Fruit fly (Drosophila melanogaster) whole organism, embryonic: Measurements from ENCODE around the gene CG17944.

Experiments used
- B-H1 ChIP-seq: fragments of 200-800 bp; sonication (Bioruptor generic); IDR thresholded peaks from 3 replicates; pipeline ENCODE4 v1.3.6; 2022; ENCODE audit warnings: missing biosample characterization, missing genetic modification characterization
- Bdp1 ChIP-seq: fragments of 200-800 bp; sonication (Bioruptor generic); optimal IDR thresholded peaks from 3 replicates; lab custom pipeline; 2016; ENCODE audit warnings: missing biosample characterization, missing genetic modification characterization
- CG11398 ChIP-seq: fragments of 200-800 bp; sonication (Bioruptor generic); optimal IDR thresholded peaks from 2 replicates; lab custom pipeline; 2016; ENCODE audit warnings: missing biosample characterization, missing genetic modification characterization
- CG14441 ChIP-seq: fragments of 200-800 bp; sonication (Bioruptor generic); IDR thresholded peaks from 2 replicates; pipeline ENCODE4 v1.3.6; 2022; ENCODE audit warnings: missing biosample characterization, missing genetic modification characterization
- CG1529 ChIP-seq: fragments of 200-800 bp; sonication (Bioruptor generic); optimal IDR thresholded peaks from 3 replicates; lab custom pipeline; 2018; ENCODE audit warnings: missing biosample characterization, missing genetic modification characterization
- CG15601 ChIP-seq: fragments of 200-800 bp; sonication (Bioruptor generic); optimal IDR thresholded peaks from 3 replicates; lab custom pipeline; 2019; ENCODE audit warnings: missing biosample characterization, mild to moderate bottlenecking, missing genetic modification characterization, moderate library complexity
- CG1603 ChIP-seq: fragments of 200-800 bp; sonication (Bioruptor generic); optimal IDR thresholded peaks from 2 replicates; lab custom pipeline; 2019; ENCODE audit warnings: missing biosample characterization, mild to moderate bottlenecking, missing genetic modification characterization, moderate library complexity
- CG17802 ChIP-seq: fragments of 200-800 bp; sonication (Bioruptor generic); optimal IDR thresholded peaks from 2 replicates; lab custom pipeline; 2018; ENCODE audit warnings: missing biosample characterization, mild to moderate bottlenecking, missing genetic modification characterization, moderate library complexity
- CG18476 ChIP-seq: fragments of 200-800 bp; sonication (Bioruptor generic); optimal IDR thresholded peaks from 2 replicates; lab custom pipeline; 2016; ENCODE audit warnings: missing biosample characterization, mild to moderate bottlenecking, missing genetic modification characterization
- CG34376 ChIP-seq: fragments of 200-800 bp; sonication (Bioruptor generic); optimal IDR thresholded peaks from 2 replicates; lab custom pipeline; 2018; ENCODE audit warnings: missing biosample characterization, mild to moderate bottlenecking, missing genetic modification characterization
- CG3726 ChIP-seq: fragments of 200-800 bp; sonication (Bioruptor generic); IDR thresholded peaks from 3 replicates; pipeline ENCODE4, ENCODE4 v1.3.6; 2022; ENCODE audit warnings: missing biosample characterization, missing genetic modification characterization
- CG42726 ChIP-seq: fragments of 200-800 bp; sonication (Bioruptor generic); IDR thresholded peaks from 2 replicates; pipeline ENCODE4 v1.3.6; 2022; ENCODE audit warnings: missing biosample characterization, missing genetic modification characterization; ENCODE audit not compliant: partially characterized antibody
- CG5953 ChIP-seq: fragments of 200-800 bp; sonication (Bioruptor generic); IDR thresholded peaks from 2 replicates; pipeline ENCODE4 v1.3.6; 2022; ENCODE audit warnings: missing biosample characterization, missing genetic modification characterization
- CG7372 ChIP-seq: fragments of 200-800 bp; sonication (Bioruptor generic); IDR thresholded peaks from 2 replicates; pipeline ENCODE4 v1.3.6; 2022; ENCODE audit warnings: missing biosample characterization, missing genetic modification characterization
- CG7786 ChIP-seq: fragments of 200-800 bp; sonication (Bioruptor generic); optimal IDR thresholded peaks from 2 replicates; lab custom pipeline; 2016; ENCODE audit warnings: missing biosample characterization, missing genetic modification characterization
- CG8089 ChIP-seq: fragments of 200-800 bp; sonication (Bioruptor generic); optimal IDR thresholded peaks from 3 replicates; lab custom pipeline; 2016; ENCODE audit warnings: missing biosample characterization, missing genetic modification characterization
- Chrac-16 ChIP-seq: fragments of 200-800 bp; sonication (Bioruptor generic); optimal IDR thresholded peaks from 3 replicates; lab custom pipeline; 2016; ENCODE audit warnings: missing biosample characterization, missing genetic modification characterization
- CoRest ChIP-seq: fragments of 200-800 bp; sonication (Bioruptor generic); optimal IDR thresholded peaks from 3 replicates; lab custom pipeline; 2018; ENCODE audit warnings: missing biosample characterization, mild to moderate bottlenecking, missing genetic modification characterization, moderate library complexity
- Doc3 ChIP-seq: fragments of 200-800 bp; sonication (Bioruptor generic); IDR thresholded peaks from 3 replicates; pipeline ENCODE4 v1.3.6; 2022; ENCODE audit warnings: missing biosample characterization, missing genetic modification characterization; ENCODE audit not compliant: partially characterized antibody
- H15 ChIP-seq: fragments of 200-800 bp; sonication (Bioruptor generic); IDR thresholded peaks from 3 replicates; pipeline ENCODE4 v1.3.6; 2022; ENCODE audit warnings: missing biosample characterization, missing genetic modification characterization
- HHEX ChIP-seq: fragments of 200-800 bp; sonication (Bioruptor generic); optimal IDR thresholded peaks from 3 replicates; lab custom pipeline; 2017; ENCODE audit warnings: missing biosample characterization, mild to moderate bottlenecking, missing genetic modification characterization, missing genetic modification reagents
- Lhr ChIP-seq: fragments of 200-800 bp; sonication (Bioruptor generic); optimal IDR thresholded peaks from 3 replicates; lab custom pipeline; 2017; ENCODE audit warnings: mild to moderate bottlenecking, missing biosample characterization, missing genetic modification reagents, missing genetic modification characterization
- Lim3 ChIP-seq: fragments of 200-800 bp; sonication (Bioruptor generic); IDR thresholded peaks from 2 replicates; pipeline ENCODE4 v1.3.6; 2022; ENCODE audit warnings: missing biosample characterization, missing genetic modification characterization
- MESR4 ChIP-seq: fragments of 200-800 bp; sonication (Bioruptor generic); optimal IDR thresholded peaks from 2 replicates; lab custom pipeline; 2018; ENCODE audit warnings: missing biosample characterization, mild to moderate bottlenecking, missing genetic modification characterization, moderate library complexity
- Med ChIP-seq: fragments of 200-800 bp; sonication (Bioruptor generic); peaks from one replicate; lab custom pipeline; 2016; ENCODE audit warnings: missing biosample characterization, missing genetic modification characterization, mild to moderate bottlenecking, inconsistent platforms, moderate library complexity
- Ravus ChIP-seq: fragments of 200-800 bp; sonication (Bioruptor generic); IDR thresholded peaks from 2 replicates; pipeline ENCODE4 v1.3.6; 2022; ENCODE audit warnings: missing biosample characterization, missing genetic modification characterization
- Rfx ChIP-seq: fragments of 200-800 bp; sonication (Bioruptor generic); IDR thresholded peaks from 2 replicates; pipeline ENCODE4 v1.3.6; 2022; ENCODE audit warnings: missing biosample characterization, missing genetic modification characterization
- Sox100B ChIP-seq: fragments of 200-800 bp; sonication (Bioruptor generic); optimal IDR thresholded peaks from 3 replicates; lab custom pipeline; 2018; ENCODE audit warnings: missing biosample characterization, mild to moderate bottlenecking, missing genetic modification characterization
- Stat92E ChIP-seq, 3 experiments: fragments of >200 bp in 2 of 3; fragments of 200-800 bp in 1 of 3; sonication (Bioruptor generic) in 1 of 3; optimal IDR thresholded peaks; 2 replicates each; lab custom pipeline; 2017 to 2019; ENCODE audit warnings: missing biosample characterization in 3 of 3, missing genetic modification characterization in 3 of 3, mild to moderate bottlenecking in 1 of 3, moderate library complexity in 1 of 3
- Tbp ChIP-seq: fragments of >200 bp; optimal IDR thresholded peaks from 2 replicates; lab custom pipeline; 2018; ENCODE audit warnings: missing biosample characterization, missing genetic modification characterization
- ato ChIP-seq: fragments of 200-800 bp; sonication (Bioruptor generic); IDR thresholded peaks from 2 replicates; pipeline ENCODE4 v1.3.6; 2022; ENCODE audit warnings: missing biosample characterization, missing genetic modification characterization; ENCODE audit not compliant: partially characterized antibody
- bab2 ChIP-seq: fragments of 200-800 bp; sonication (Bioruptor generic); optimal IDR thresholded peaks from 2 replicates; lab custom pipeline; 2016; ENCODE audit warnings: missing biosample characterization, missing genetic modification characterization
- bowl ChIP-seq: fragments of 200-800 bp; sonication (Bioruptor generic); IDR thresholded peaks from 2 replicates; pipeline ENCODE4 v1.3.6; 2022; ENCODE audit warnings: missing biosample characterization, missing genetic modification characterization
- caup ChIP-seq: fragments of 200-800 bp; sonication (Bioruptor generic); optimal IDR thresholded peaks from 3 replicates; lab custom pipeline; 2017; ENCODE audit warnings: missing biosample characterization, mild to moderate bottlenecking, missing genetic modification characterization, moderate library complexity; ENCODE audit not compliant: severe bottlenecking
- cwo ChIP-seq: fragments of 200-800 bp; sonication (Bioruptor generic); optimal IDR thresholded peaks from 3 replicates; lab custom pipeline; 2017; ENCODE audit warnings: missing biosample characterization, missing genetic modification characterization, mild to moderate bottlenecking, moderate library complexity, missing genetic modification reagents
- esg ChIP-seq: fragments of 200-800 bp; sonication (Bioruptor generic); conservative IDR thresholded peaks from 2 replicates; pipeline ENCODE4 v1.3.6; 2022; ENCODE audit warnings: missing biosample characterization, missing genetic modification characterization
- fd3F ChIP-seq: fragments of 200-800 bp; sonication (Bioruptor generic); optimal IDR thresholded peaks from 2 replicates; lab custom pipeline; 2018; ENCODE audit warnings: missing biosample characterization, mild to moderate bottlenecking, missing genetic modification characterization, moderate library complexity
- hb ChIP-seq: fragments of 200-800 bp; sonication (Bioruptor generic); IDR thresholded peaks from 3 replicates; pipeline ENCODE4 v1.3.6; 2022; ENCODE audit warnings: missing biosample characterization, missing genetic modification characterization; ENCODE audit not compliant: partially characterized antibody
- jigr1 ChIP-seq: fragments of 200-800 bp; sonication (Bioruptor generic); IDR thresholded peaks from 3 replicates; pipeline ENCODE4 v1.3.6; 2022; ENCODE audit warnings: missing biosample characterization, missing genetic modification characterization
- jing ChIP-seq: fragments of 200-800 bp; sonication (Bioruptor generic); optimal IDR thresholded peaks from 2 replicates; lab custom pipeline; 2018; ENCODE audit warnings: missing biosample characterization, mild to moderate bottlenecking, missing genetic modification characterization
- maf-S ChIP-seq: fragments of 200-800 bp; sonication (Bioruptor generic); optimal IDR thresholded peaks from 2 replicates; lab custom pipeline; 2016; ENCODE audit warnings: missing biosample characterization, missing genetic modification characterization
- odd ChIP-seq: fragments of 200-800 bp; sonication (Bioruptor generic); optimal IDR thresholded peaks from 2 replicates; lab custom pipeline; 2017; ENCODE audit warnings: missing biosample characterization, mild to moderate bottlenecking, missing genetic modification characterization
- pan ChIP-seq, 4 experiments: fragments of >200 bp in 3 of 4; fragments of 200-800 bp in 1 of 4; sonication (Bioruptor generic) in 1 of 4; optimal IDR thresholded peaks in 3 of 4; IDR thresholded peaks in 1 of 4; 2 replicates each; pipeline versions ENCODE4 v1.3.6 to Lab custom; 2017 to 2022; ENCODE audit warnings: missing biosample characterization in 2 of 4, missing genetic modification characterization in 2 of 4, mixed read lengths in 1 of 4
- phol ChIP-seq: fragments of 200-800 bp; sonication (Bioruptor generic); optimal IDR thresholded peaks from 3 replicates; lab custom pipeline; 2018; ENCODE audit warnings: missing biosample characterization, mild to moderate bottlenecking, missing genetic modification characterization, moderate library complexity
- row ChIP-seq: fragments of 200-800 bp; sonication (Bioruptor generic); IDR thresholded peaks from 3 replicates; pipeline ENCODE4 v1.3.6; 2022; ENCODE audit warnings: missing biosample characterization, missing genetic modification characterization
- shn ChIP-seq: fragments of 200-800 bp; sonication (Bioruptor generic); optimal IDR thresholded peaks from 3 replicates; lab custom pipeline; 2016; ENCODE audit warnings: missing biosample characterization, missing genetic modification characterization
- sna ChIP-seq: fragments of 200-800 bp; sonication (Bioruptor generic); IDR thresholded peaks from 2 replicates; pipeline ENCODE4 v1.3.6; 2022; ENCODE audit warnings: missing biosample characterization, missing genetic modification characterization; ENCODE audit not compliant: partially characterized antibody
- vfl ChIP-seq: fragments of 200-800 bp; sonication (Bioruptor generic); optimal IDR thresholded peaks from 2 replicates; lab custom pipeline; 2016; ENCODE audit warnings: missing biosample characterization, missing genetic modification characterization
- z ChIP-seq: fragments of 200-800 bp; sonication (Bioruptor generic); IDR thresholded peaks from 3 replicates; pipeline ENCODE4 v1.3.6; 2022; ENCODE audit warnings: missing biosample characterization, missing genetic modification characterization
- zfh1 ChIP-seq: fragments of 200-800 bp; sonication (Bioruptor generic); IDR thresholded peaks from 3 replicates; pipeline ENCODE4 v1.3.6; 2022; ENCODE audit warnings: missing biosample characterization, missing genetic modification characterization

CG17944 gene

dm6 chr3R:7334613-7335012 lies 27.3 kb downstream of the CG17944 start (continued):
- no peak for TF ChIP-seq Tbp (GFP tag; lab: Kevin White, UChicago)
- peak; percentile 10 for TF ChIP-seq CoRest (tag; lab: Kevin White, UChicago)
- TF ChIP-seq Doc3 (GFP tag; lab: Robert Waterston, UW), result no peak
- TF ChIP-seq H15, result no peak
- TF ChIP-seq phol (tag; lab: Kevin White, UChicago), result peak; percentile 4
- no peak for TF ChIP-seq Ravus (GFP tag; lab: Robert Waterston, UW)
- 0 out of 3 replicates have a peak, but pooled peaks have one; percentile 28 for TF ChIP-seq z (GFP tag; lab: Robert Waterston, UW)
- TF ChIP-seq B-H1 (GFP tag; lab: Robert Waterston, UW), result 0 out of 3 replicates have a peak, but pooled peaks have one; percentile 10
- no peak for TF ChIP-seq CG1603 (tag; lab: Kevin White, UChicago)
- TF ChIP-seq Stat92E (GFP tag; optimal IDR thresholded peaks at IDR 0.05; lab: Kevin White, UChicago), result no peak
- no peak for TF ChIP-seq shn (GFP tag; lab: Kevin White, UChicago)
- TF ChIP-seq Bdp1 (GFP tag; lab: Kevin White, UChicago), result no peak
- no peak for TF ChIP-seq maf-S (GFP tag; lab: Kevin White, UChicago)
- no peak for TF ChIP-seq Sox100B (GFP tag; lab: Kevin White, UChicago)
- no peak for TF ChIP-seq Med (GFP tag; lab: Kevin White, UChicago)
- TF ChIP-seq caup (GFP tag; lab: Kevin White, UChicago), result peak; percentile 27
- TF ChIP-seq bab2 (GFP tag; lab: Kevin White, UChicago), result no peak
- no peak for TF ChIP-seq CG18476 (GFP tag; lab: Kevin White, UChicago)
- peak; percentile 60; the same call in 2 of the 3 replicates for TF ChIP-seq row (GFP tag; lab: Robert Waterston, UW)
- TF ChIP-seq CG17802 (tag; lab: Kevin White, UChicago), result no peak
- TF ChIP-seq CG11398 (GFP tag; lab: Kevin White, UChicago), result no peak
- no peak for TF ChIP-seq CG15601
- no peak for TF ChIP-seq Chrac-16 (GFP tag; lab: Kevin White, UChicago)
- TF ChIP-seq MESR4 (GFP tag; lab: Kevin White, UChicago), result no peak
- no peak for TF ChIP-seq bowl
- TF ChIP-seq fd3F, result peak; percentile 34
- peak; percentile 28 for TF ChIP-seq HHEX (GFP tag; lab: Kevin White, UChicago)
- no peak for TF ChIP-seq jing (GFP tag; lab: Kevin White, UChicago)
- no peak for TF ChIP-seq odd
- TF ChIP-seq Lhr (GFP tag; lab: Kevin White, UChicago), result no peak
- no peak for TF ChIP-seq Lim3 (GFP tag; lab: Robert Waterston, UW)
- TF ChIP-seq jigr1 (GFP tag; lab: Robert Waterston, UW), result no peak
- TF ChIP-seq Rfx, result no peak
- TF ChIP-seq CG7786 (GFP tag; lab: Kevin White, UChicago), result no peak
- no peak for TF ChIP-seq CG42726 (GFP tag; lab: Robert Waterston, UW)
- no peak for TF ChIP-seq CG3726 (GFP tag; lab: Robert Waterston, UW)
- no peak for TF ChIP-seq CG1529
- TF ChIP-seq CG5953, result no peak
- no peak for TF ChIP-seq vfl
- TF ChIP-seq CG7372 (GFP tag; lab: Robert Waterston, UW), result no peak
- no peak for TF ChIP-seq zfh1 (GFP tag; lab: Robert Waterston, UW)
- no peak for TF ChIP-seq CG34376 (GFP tag; lab: Kevin White, UChicago)
- no peak for TF ChIP-seq hb (GFP tag; lab: Robert Waterston, UW)
- no peak for TF ChIP-seq CG8089 (GFP tag; lab: Kevin White, UChicago)
- no peak for TF ChIP-seq sna (GFP tag; lab: Robert Waterston, UW)
- TF ChIP-seq esg, result no peak
- TF ChIP-seq pan (optimal IDR thresholded peaks at IDR 0.05; lab: Kevin White, UChicago), result no peak
- peak in 1 of 2 experiments; percentile 56 for TF ChIP-seq pan (GFP tag; optimal IDR thresholded peaks at IDR 0.05 in 1 of 2, IDR thresholded peaks at IDR 0.05 in 1 of 2)
- TF ChIP-seq ato (GFP tag; lab: Robert Waterston, UW), result no peak
- TF ChIP-seq cwo, result peak; percentile 20
- TF ChIP-seq CG14441, result 0 out of 2 replicates have a peak, but pooled peaks have one; percentile 24
